Worm (Caenorhabditis elegans): ENCODE measurements around the gene B0416.11.

B0416.11 gene

ce11 chrX:9283026-9283425 is at the start of gene B0416.11:
Gene B0416.11, minus strand, starts transcription at chrX:9283126.
- TF ChIP-seq T22C8.4 (GFP tag; IDR thresholded peaks at IDR 0.05) = no peak
- no peak for TF ChIP-seq flt-1 (GFP tag; IDR thresholded peaks at IDR 0.05)
- TF ChIP-seq med-1 (GFP tag; optimal IDR thresholded peaks at IDR 0.05; ENCODE audit: insufficient read depth) = no peak
- TF ChIP-seq ref-1 (GFP tag; conservative IDR thresholded peaks at IDR 0.05) = no peak
- no peak for TF ChIP-seq klf-2 (GFP tag; conservative IDR thresholded peaks at IDR 0.05)

ce11 chrX:9330721-9331212 is 47.8 kb upstream of the B0416.11 start, which contains the start of gene T20B5.2:
Gene T20B5.2, plus strand, starts transcription at chrX:9331162.
- TF ChIP-seq ztf-23 (GFP tag; IDR thresholded peaks at IDR 0.05) (no peak), ztf-29 (GFP tag; IDR thresholded peaks at IDR 0.05) (no peak), klf-2 (GFP tag; conservative IDR thresholded peaks at IDR 0.05) (no peak), cog-1 (tag; optimal IDR thresholded peaks at IDR 0.05) (no peak), med-1 (GFP tag; optimal IDR thresholded peaks at IDR 0.05; ENCODE audit: insufficient read depth) (no peak), flt-1 (GFP tag; IDR thresholded peaks at IDR 0.05) (no peak), T22C8.4 (GFP tag; IDR thresholded peaks at IDR 0.05) (no peak), ref-1 (GFP tag; conservative IDR thresholded peaks at IDR 0.05) (no peak), tab-1 (GFP tag; IDR thresholded peaks at IDR 0.05) (no peak)

- TF ChIP-seq flt-1 (GFP tag; IDR thresholded peaks at IDR 0.05) = no peak
- no peak for TF ChIP-seq ref-1 (GFP tag; conservative IDR thresholded peaks at IDR 0.05)
- TF ChIP-seq tab-1 (GFP tag; IDR thresholded peaks at IDR 0.05) = no peak
- TF ChIP-seq klf-2 (GFP tag; conservative IDR thresholded peaks at IDR 0.05) = no peak
- no peak for TF ChIP-seq cog-1 (tag; optimal IDR thresholded peaks at IDR 0.05)
- no peak for TF ChIP-seq med-1 (GFP tag; optimal IDR thresholded peaks at IDR 0.05; ENCODE audit: insufficient read depth)
- no peak for TF ChIP-seq T22C8.4 (GFP tag; IDR thresholded peaks at IDR 0.05)
- TF ChIP-seq ztf-23 (GFP tag; IDR thresholded peaks at IDR 0.05) = no peak
Measured at ce11 chrX:9324962-9325361, 42.0 kb upstream of the B0416.11 start.

ce11 chrX:9319080-9319479 is 36.2 kb upstream of the B0416.11 start, which contains the start of gene npr-7:
Gene npr-7, minus strand, starts transcription at chrX:9319180.
- TF ChIP-seq T22C8.4 (GFP tag; IDR thresholded peaks at IDR 0.05) = no peak
- no peak for TF ChIP-seq flt-1 (GFP tag; IDR thresholded peaks at IDR 0.05)
- no peak for TF ChIP-seq med-1 (GFP tag; optimal IDR thresholded peaks at IDR 0.05; ENCODE audit: insufficient read depth)
- no peak for TF ChIP-seq ztf-29 (GFP tag; IDR thresholded peaks at IDR 0.05)
- TF ChIP-seq tab-1 (GFP tag; IDR thresholded peaks at IDR 0.05) = no peak
- no peak for TF ChIP-seq ref-1 (GFP tag; conservative IDR thresholded peaks at IDR 0.05)
- TF ChIP-seq klf-2 (GFP tag; conservative IDR thresholded peaks at IDR 0.05) = no peak
- no peak for TF ChIP-seq ztf-23 (GFP tag; IDR thresholded peaks at IDR 0.05)

- TF ChIP-seq med-1 (GFP tag; optimal IDR thresholded peaks at IDR 0.05; ENCODE audit: insufficient read depth) = no peak
- no peak for TF ChIP-seq cog-1 (tag; optimal IDR thresholded peaks at IDR 0.05)
- no peak for TF ChIP-seq ztf-23 (GFP tag; IDR thresholded peaks at IDR 0.05)
- no peak for TF ChIP-seq flt-1 (GFP tag; IDR thresholded peaks at IDR 0.05)
- TF ChIP-seq T22C8.4 (GFP tag; IDR thresholded peaks at IDR 0.05) = no peak
Measured at ce11 chrX:9314397-9314796, 31.5 kb upstream of the B0416.11 start, which contains the start of gene ttr-38. Gene ttr-38, minus strand, starts transcription at chrX:9314497.

ce11 chrX:9311225-9311624 is 28.3 kb upstream of the B0416.11 start, which contains the start of gene H29C22.1:
Gene H29C22.1, minus strand, starts transcription at chrX:9311325.
- TF ChIP-seq ztf-23 (GFP tag; IDR thresholded peaks at IDR 0.05) (no peak), ref-1 (GFP tag; conservative IDR thresholded peaks at IDR 0.05) (no peak), ztf-29 (GFP tag; IDR thresholded peaks at IDR 0.05) (no peak)

- TF ChIP-seq klf-2 (GFP tag; conservative IDR thresholded peaks at IDR 0.05) = no peak
- no peak for TF ChIP-seq cog-1 (tag; optimal IDR thresholded peaks at IDR 0.05)
- no peak for TF ChIP-seq ztf-29 (GFP tag; IDR thresholded peaks at IDR 0.05)
- TF ChIP-seq tab-1 (GFP tag; IDR thresholded peaks at IDR 0.05) = no peak
- no peak for TF ChIP-seq med-1 (GFP tag; optimal IDR thresholded peaks at IDR 0.05; ENCODE audit: insufficient read depth)
- no peak for TF ChIP-seq T22C8.4 (GFP tag; IDR thresholded peaks at IDR 0.05)
- TF ChIP-seq flt-1 (GFP tag; IDR thresholded peaks at IDR 0.05) = no peak
- TF ChIP-seq ztf-23 (GFP tag; IDR thresholded peaks at IDR 0.05) = no peak
- TF ChIP-seq ref-1 (GFP tag; conservative IDR thresholded peaks at IDR 0.05) = no peak
Measured at ce11 chrX:9303422-9303821, 20.5 kb upstream of the B0416.11 start, which contains the start of gene tmc-2. Gene tmc-2, plus strand, starts transcription at chrX:9303722.

ce11 chrX:9302763-9303162 is 19.8 kb upstream of the B0416.11 start:
- TF ChIP-seq T22C8.4 (GFP tag; IDR thresholded peaks at IDR 0.05) = no peak
- no peak for TF ChIP-seq flt-1 (GFP tag; IDR thresholded peaks at IDR 0.05)
- TF ChIP-seq med-1 (GFP tag; optimal IDR thresholded peaks at IDR 0.05; ENCODE audit: insufficient read depth) = no peak
- TF ChIP-seq ref-1 (GFP tag; conservative IDR thresholded peaks at IDR 0.05) = no peak
- no peak for TF ChIP-seq tab-1 (GFP tag; IDR thresholded peaks at IDR 0.05)
- no peak for TF ChIP-seq ztf-23 (GFP tag; IDR thresholded peaks at IDR 0.05)
- TF ChIP-seq cog-1 (tag; optimal IDR thresholded peaks at IDR 0.05) = no peak
- TF ChIP-seq ztf-29 (GFP tag; IDR thresholded peaks at IDR 0.05) = no peak
- no peak for TF ChIP-seq klf-2 (GFP tag; conservative IDR thresholded peaks at IDR 0.05)

- no peak for TF ChIP-seq cog-1 (tag; optimal IDR thresholded peaks at IDR 0.05)
- TF ChIP-seq klf-2 (GFP tag; conservative IDR thresholded peaks at IDR 0.05) = no peak
- TF ChIP-seq med-1 (GFP tag; optimal IDR thresholded peaks at IDR 0.05; ENCODE audit: insufficient read depth) = no peak
- no peak for TF ChIP-seq flt-1 (GFP tag; IDR thresholded peaks at IDR 0.05)
- no peak for TF ChIP-seq ztf-29 (GFP tag; IDR thresholded peaks at IDR 0.05)
- TF ChIP-seq ztf-23 (GFP tag; IDR thresholded peaks at IDR 0.05) = no peak
- TF ChIP-seq tab-1 (GFP tag; IDR thresholded peaks at IDR 0.05) = no peak
- no peak for TF ChIP-seq ref-1 (GFP tag; conservative IDR thresholded peaks at IDR 0.05)
- TF ChIP-seq T22C8.4 (GFP tag; IDR thresholded peaks at IDR 0.05) = no peak
Measured at ce11 chrX:9300379-9300778, 17.5 kb upstream of the B0416.11 start.

- TF ChIP-seq ztf-23 (GFP tag; IDR thresholded peaks at IDR 0.05) = no peak
Measured at ce11 chrX:9298846-9299245, 15.9 kb upstream of the B0416.11 start, which contains the start of gene B0416.2. Gene B0416.2, plus strand, starts transcription at chrX:9299146.

Measured in whole organism, midembryonic.